Fruit fly (Drosophila melanogaster) whole organism, embryonic: ENCODE measurements around the gene Set1.

ENCODE experiments used
- CG7271 ChIP-seq: fragments of 200-800 bp; sonication (Bioruptor generic); optimal IDR thresholded peaks from 2 replicates; lab custom pipeline; 2018; ENCODE audit warnings: missing biosample characterization, mild to moderate bottlenecking, missing genetic modification characterization, moderate library complexity
- CG7357 ChIP-seq: fragments of 200-800 bp; sonication (Bioruptor generic); IDR thresholded peaks from 3 replicates; pipeline ENCODE4 v1.3.6; 2022; ENCODE audit warnings: missing biosample characterization, missing genetic modification characterization
- Dll ChIP-seq: fragments of 200-800 bp; sonication (Bioruptor generic); IDR thresholded peaks from 4 replicates; pipeline ENCODE4 v1.3.6; 2022; ENCODE audit warnings: missing biosample characterization, missing genetic modification characterization; ENCODE audit not compliant: partially characterized antibody
- sim ChIP-seq: fragments of 200-800 bp; sonication (Bioruptor generic); IDR thresholded peaks from 2 replicates; pipeline ENCODE4 v1.3.6; 2022; ENCODE audit warnings: missing biosample characterization, missing genetic modification characterization

DNA sequence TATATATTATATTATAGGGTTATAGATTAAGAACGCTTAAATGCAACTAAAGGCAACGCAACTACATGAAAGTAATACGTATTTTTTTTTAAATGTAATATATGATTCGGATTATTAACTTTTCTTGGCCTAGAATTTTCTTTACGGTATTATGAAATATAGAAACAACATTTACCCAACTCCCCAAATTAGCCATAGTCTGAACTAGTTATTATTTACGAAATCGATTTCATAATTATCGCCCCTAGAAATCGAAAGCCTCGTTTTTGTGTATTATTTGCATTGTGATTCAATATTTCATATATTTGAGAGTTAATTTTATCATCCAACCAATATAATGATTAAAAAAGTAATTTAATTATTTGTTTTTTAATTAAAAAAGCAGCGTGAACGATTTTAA, 1.3 kb downstream of the Set1 start:
- TF ChIP-seq Dll: no peak
- TF ChIP-seq CG7357 (GFP tag; lab: Robert Waterston, UW): peak; percentile 94
- TF ChIP-seq CG7271 (tag; lab: Kevin White, UChicago): no peak
- TF ChIP-seq sim: no peak
